Worm (Caenorhabditis elegans) whole organism, L4 larva: ENCODE data around the gene ZK1248.20.

Experiments
- D1046.2 ChIP-seq: fragments of 200-800 bp; sonication (Bioruptor generic); IDR thresholded peaks from 2 replicates; pipeline ENCODE4 v1.3.6; 2022; ENCODE audit warnings: missing genetic modification characterization, missing compliant biosample characterization
- F10B5.3 ChIP-seq: sonication (generic microtip); optimal IDR thresholded peaks from 2 replicates; lab custom pipeline; 2016; ENCODE audit warnings: mild to moderate bottlenecking, missing genetic modification characterization, missing compliant biosample characterization
- F37D6.2 ChIP-seq: sonication (generic microtip); optimal IDR thresholded peaks from 2 replicates; lab custom pipeline; 2016; ENCODE audit warnings: mild to moderate bottlenecking, missing genetic modification characterization, missing compliant biosample characterization
- F44E2.7 ChIP-seq: fragments of 200-800 bp; sonication (Bioruptor generic); IDR thresholded peaks from 2 replicates; pipeline ENCODE4 v2.1.2; 2022; ENCODE audit warnings: missing genetic modification characterization, missing compliant biosample characterization
- F49E8.2 ChIP-seq: sonication (generic microtip); optimal IDR thresholded peaks from 2 replicates; lab custom pipeline; 2016; ENCODE audit warnings: missing compliant biosample characterization, mild to moderate bottlenecking, missing genetic modification characterization, borderline replicate concordance
- T20F7.1 ChIP-seq: fragments of 200-800 bp; sonication (Bioruptor generic); optimal IDR thresholded peaks from 2 replicates; lab custom pipeline; 2018; ENCODE audit warnings: mild to moderate bottlenecking, missing genetic modification characterization, missing compliant biosample characterization
- Y105C5A.15 ChIP-seq: fragments of 200-800 bp; sonication (Bioruptor generic); IDR thresholded peaks from 2 replicates; pipeline ENCODE4 v1.3.6; 2022; ENCODE audit warnings: missing genetic modification characterization, missing compliant biosample characterization
- Y75B8A.6 ChIP-seq: fragments of 200-800 bp; sonication (Bioruptor generic); IDR thresholded peaks from 2 replicates; pipeline ENCODE4 v1.3.6; 2022; ENCODE audit warnings: missing genetic modification reagents, missing genetic modification characterization, missing compliant biosample characterization
- ZK546.5 ChIP-seq, 2 experiments: sonication (generic microtip); optimal IDR thresholded peaks; 2 replicates each; lab custom pipeline; 2017; ENCODE audit warnings: missing biosample characterization in 2 of 2, missing genetic modification characterization in 2 of 2
- aha-1 ChIP-seq: fragments of 150-350 bp; peaks from one replicate; lab custom pipeline; 2014; ENCODE audit warnings: missing biosample characterization, missing genetic modification characterization
- ama-1 ChIP-seq: fragments of 150-350 bp; optimal IDR thresholded peaks from 2 replicates; lab custom pipeline; 2014; ENCODE audit warnings: inconsistent platforms, mixed read lengths
- attf-4 ChIP-seq: sonication (generic microtip); optimal IDR thresholded peaks from 3 replicates; lab custom pipeline; 2017; ENCODE audit warnings: missing biosample characterization, missing genetic modification characterization
- ceh-44 ChIP-seq: fragments of 200-800 bp; sonication (Bioruptor generic); IDR thresholded peaks from 2 replicates; pipeline ENCODE4 v1.3.6; 2022; ENCODE audit warnings: missing genetic modification reagents, missing genetic modification characterization, missing compliant biosample characterization
- ceh-82 ChIP-seq: sonication (generic microtip); optimal IDR thresholded peaks from 2 replicates; lab custom pipeline; 2017; ENCODE audit warnings: missing biosample characterization, missing genetic modification characterization
- daf-16 ChIP-seq, 3 experiments: sonication (generic microtip); optimal IDR thresholded peaks; 2 replicates each; lab custom pipeline; 2016 to 2017; ENCODE audit warnings: missing genetic modification characterization in 3 of 3, missing genetic modification reagents in 3 of 3, mild to moderate bottlenecking in 2 of 3, missing compliant biosample characterization in 2 of 3, missing biosample characterization in 1 of 3, moderate library complexity in 1 of 3
- dmd-8 ChIP-seq: fragments of 200-800 bp; sonication (Bioruptor generic); IDR thresholded peaks from 2 replicates; pipeline ENCODE4 v1.3.6; 2022; ENCODE audit warnings: missing genetic modification characterization, missing compliant biosample characterization
- dmd-9 ChIP-seq: fragments of 200-800 bp; sonication (Bioruptor generic); IDR thresholded peaks from 2 replicates; pipeline ENCODE4 v1.3.6; 2022; ENCODE audit warnings: missing genetic modification reagents, missing genetic modification characterization, missing compliant biosample characterization
- dpl-1 ChIP-seq: fragments of 150-350 bp; optimal IDR thresholded peaks from 2 replicates; lab custom pipeline; 2014; ENCODE audit warnings: missing biosample characterization, missing genetic modification reagents, missing genetic modification characterization
- gei-8 ChIP-seq: fragments of 200-800 bp; sonication (Bioruptor generic); optimal IDR thresholded peaks from 2 replicates; lab custom pipeline; 2018; ENCODE audit warnings: mild to moderate bottlenecking, missing genetic modification characterization, missing compliant biosample characterization
- hif-1 ChIP-seq, 2 experiments: sonication (generic microtip); optimal IDR thresholded peaks; 2 replicates each; lab custom pipeline; 2016 to 2017; ENCODE audit warnings: missing compliant biosample characterization in 2 of 2, missing genetic modification characterization in 2 of 2, missing genetic modification reagents in 2 of 2, missing genotype in 2 of 2, mild to moderate bottlenecking in 1 of 2
- hlh-11 ChIP-seq: fragments of 200-800 bp; sonication (Bioruptor generic); optimal IDR thresholded peaks from 2 replicates; lab custom pipeline; 2018; ENCODE audit warnings: mild to moderate bottlenecking, missing genetic modification characterization, missing compliant biosample characterization
- lin-1 ChIP-seq: fragments of 200-800 bp; sonication (Bioruptor generic); IDR thresholded peaks from 2 replicates; pipeline ENCODE4 v1.3.6; 2022; ENCODE audit warnings: missing genetic modification reagents, missing genetic modification characterization, missing compliant biosample characterization
- lin-13 ChIP-seq: fragments of 150-350 bp; optimal IDR thresholded peaks from 2 replicates; lab custom pipeline; 2014; ENCODE audit warnings: missing biosample characterization, missing genetic modification reagents, missing genetic modification characterization
- lin-15B ChIP-seq: fragments of 150-350 bp; sonication (generic microtip); optimal IDR thresholded peaks from 3 replicates; lab custom pipeline; 2014; ENCODE audit warnings: missing biosample characterization, missing genetic modification characterization
- lin-38 ChIP-seq: fragments of 200-800 bp; sonication (Bioruptor generic); IDR thresholded peaks from 2 replicates; pipeline ENCODE4 v1.3.6; 2022; ENCODE audit warnings: missing genetic modification reagents, missing genetic modification characterization, missing compliant biosample characterization
- lin-39 ChIP-seq: fragments of 150-350 bp; optimal IDR thresholded peaks from 2 replicates; lab custom pipeline; 2014; ENCODE audit warnings: missing biosample characterization, missing genetic modification reagents, missing genetic modification characterization
- lir-3 ChIP-seq: sonication (generic microtip); optimal IDR thresholded peaks from 2 replicates; lab custom pipeline; 2016; ENCODE audit warnings: mild to moderate bottlenecking, missing genetic modification characterization, missing compliant biosample characterization
- lsy-2 ChIP-seq, 2 experiments: fragments of 150-350 bp in 1 of 2; sonication (generic microtip) in 1 of 2; optimal IDR thresholded peaks; 2 replicates each; lab custom pipeline; 2014 to 2017; ENCODE audit warnings: missing biosample characterization in 2 of 2, missing genetic modification characterization in 2 of 2
- madf-9 ChIP-seq: fragments of 200-800 bp; sonication (Bioruptor generic); conservative IDR thresholded peaks from 2 replicates; pipeline ENCODE4 v1.3.6; 2022; ENCODE audit warnings: missing genetic modification reagents, missing genetic modification characterization, missing compliant biosample characterization
- mdl-1 ChIP-seq, 2 experiments: fragments of 150-350 bp in 1 of 2; sonication (generic microtip) in 1 of 2; optimal IDR thresholded peaks; 2 replicates each; lab custom pipeline; 2014 to 2017; ENCODE audit warnings: missing biosample characterization in 2 of 2, missing genetic modification characterization in 2 of 2
- mep-1 ChIP-seq: fragments of 150-350 bp; sonication (generic microtip); optimal IDR thresholded peaks from 3 replicates; lab custom pipeline; 2014; ENCODE audit warnings: missing biosample characterization, missing genetic modification characterization
- mes-2 ChIP-seq: sonication (generic microtip); optimal IDR thresholded peaks from 2 replicates; lab custom pipeline; 2016; ENCODE audit warnings: missing genotype, mild to moderate bottlenecking, missing genetic modification characterization, missing compliant biosample characterization; ENCODE audit not compliant: poor library complexity, severe bottlenecking
- mxl-3 ChIP-seq: fragments of 200-800 bp; sonication (Bioruptor generic); optimal IDR thresholded peaks from 2 replicates; lab custom pipeline; 2018; ENCODE audit warnings: mild to moderate bottlenecking, missing genetic modification characterization, missing compliant biosample characterization
- nhr-102 ChIP-seq: sonication (generic microtip); optimal IDR thresholded peaks from 2 replicates; lab custom pipeline; 2016; ENCODE audit warnings: mild to moderate bottlenecking, missing genetic modification characterization, moderate library complexity, missing compliant biosample characterization
- nhr-11 ChIP-seq: fragments of 150-350 bp; optimal IDR thresholded peaks from 2 replicates; lab custom pipeline; 2014; ENCODE audit warnings: missing biosample characterization, missing genetic modification characterization
- nhr-111 ChIP-seq: fragments of 200-800 bp; sonication (Bioruptor generic); optimal IDR thresholded peaks from 2 replicates; lab custom pipeline; 2018; ENCODE audit warnings: mild to moderate bottlenecking, missing genetic modification characterization, missing compliant biosample characterization
- nhr-25 ChIP-seq: sonication (generic microtip); optimal IDR thresholded peaks from 2 replicates; lab custom pipeline; 2017; ENCODE audit warnings: missing genetic modification characterization, mild to moderate bottlenecking, missing compliant biosample characterization, antibody characterized with exemption, moderate library complexity, borderline replicate concordance; ENCODE audit not compliant: insufficient read depth
- nhr-48 ChIP-seq: sonication (generic microtip); optimal IDR thresholded peaks from 2 replicates; lab custom pipeline; 2016; ENCODE audit warnings: mild to moderate bottlenecking, missing genetic modification characterization, missing compliant biosample characterization
- nhr-76 ChIP-seq: fragments of 150-350 bp; optimal IDR thresholded peaks from 2 replicates; lab custom pipeline; 2014; ENCODE audit warnings: missing biosample characterization, missing genetic modification characterization
- php-3 ChIP-seq: fragments of 200-800 bp; sonication (Bioruptor generic); IDR thresholded peaks from 2 replicates; pipeline ENCODE4 v1.3.6; 2022; ENCODE audit warnings: missing genetic modification reagents, missing genetic modification characterization, missing compliant biosample characterization
- pqm-1 ChIP-seq: sonication (generic microtip); optimal IDR thresholded peaks from 2 replicates; lab custom pipeline; 2017; ENCODE audit warnings: missing biosample characterization, missing genetic modification characterization
- spr-3 ChIP-seq: fragments of 200-800 bp; sonication (Bioruptor generic); optimal IDR thresholded peaks from 2 replicates; lab custom pipeline; 2018; ENCODE audit warnings: mild to moderate bottlenecking, missing genetic modification characterization, missing compliant biosample characterization
- tag-97 ChIP-seq: fragments of 200-800 bp; sonication (Bioruptor generic); IDR thresholded peaks from 2 replicates; pipeline ENCODE4 v1.3.6; 2022; ENCODE audit warnings: missing genetic modification characterization, missing compliant biosample characterization
- tra-1 ChIP-seq: fragments of 200-800 bp; sonication (Bioruptor generic); IDR thresholded peaks from 2 replicates; pipeline ENCODE4 v1.3.6; 2022; ENCODE audit warnings: missing genetic modification reagents, missing genetic modification characterization, missing compliant biosample characterization
- zfp-3 ChIP-seq: fragments of 200-800 bp; sonication (Bioruptor generic); conservative IDR thresholded peaks from 2 replicates; pipeline ENCODE4 v1.3.6; 2022; ENCODE audit warnings: missing genetic modification reagents, missing genetic modification characterization, missing compliant biosample characterization
- zip-2 ChIP-seq: fragments of 150-350 bp; optimal IDR thresholded peaks from 2 replicates; lab custom pipeline; 2014; ENCODE audit warnings: missing biosample characterization, missing genetic modification characterization
- ztf-7 ChIP-seq: fragments of 150-350 bp; optimal IDR thresholded peaks from 2 replicates; lab custom pipeline; 2014; ENCODE audit warnings: missing biosample characterization, missing genetic modification characterization

Gene ZK1248.20

ce11 chrII:5781935-5782921 is 34.2 kb upstream of the ZK1248.20 start, which contains the start of gene K05F1.6 (continued):
- TF ChIP-seq madf-9 (GFP tag; lab: Robert Waterston, UW) (peak; percentile 38; the same call in 1 of the 2 replicates), php-3 (peak; percentile 65), nhr-111 (GFP tag; lab: Kevin White, UChicago) (peak; percentile 39), mes-2 (peak; percentile 79), lin-1 (GFP tag; lab: Robert Waterston, UW) (peak; percentile 82; the same call in 1 of the 2 replicates), spr-3 (GFP tag; lab: Kevin White, UChicago) (peak; percentile 84), nhr-25 (no peak), ama-1 (lab: Kevin White, UChicago) (no peak), lin-39 (no peak), F44E2.7 (GFP tag; lab: Robert Waterston, UW) (0 out of 2 replicates have a peak, but pooled peaks have one; percentile 56), nhr-48 (tag; lab: Kevin White, UChicago) (peak; percentile 46), ZK546.5 (tag; optimal IDR thresholded peaks at IDR 0.05; lab: Kevin White, UChicago) (no peak), tra-1 (GFP tag; lab: Robert Waterston, UW) (peak; percentile 88), nhr-76 (tag; lab: Kevin White, UChicago) (no peak), dpl-1 (GFP tag; lab: Kevin White, UChicago) (peak; percentile 12), Y75B8A.6 (GFP tag; lab: Robert Waterston, UW) (no peak), dmd-8 (GFP tag; lab: Robert Waterston, UW) (peak; percentile 93), gei-8 (GFP tag; lab: Kevin White, UChicago) (peak; percentile 91), F37D6.2 (peak; percentile 31), nhr-102 (tag; lab: Kevin White, UChicago) (peak; percentile 83), zfp-3 (GFP tag; lab: Robert Waterston, UW) (peak; percentile 80; the same call in 1 of the 2 replicates), ztf-7 (tag; lab: Kevin White, UChicago) (no peak), dmd-9 (GFP tag; lab: Robert Waterston, UW) (peak; percentile 60; the same call in 1 of the 2 replicates), hif-1 (tag; optimal IDR thresholded peaks at IDR 0.05; lab: Kevin White, UChicago) (peak in 1 of 2 experiments; percentile 12), F49E8.2 (peak; percentile 78), F10B5.3 (tag; lab: Kevin White, UChicago) (no peak), daf-16 (GFP tag; optimal IDR thresholded peaks at IDR 0.05; lab: Kevin White, UChicago) (peak; percentile 75 to 88), daf-16 (tag; optimal IDR thresholded peaks at IDR 0.05; lab: Kevin White, UChicago) (peak; percentile 50), lin-15B (tag; lab: Kevin White, UChicago) (no peak), lin-13 (GFP tag; lab: Kevin White, UChicago) (peak; percentile 65), nhr-11 (tag; lab: Kevin White, UChicago) (no peak), pqm-1 (tag; lab: Kevin White, UChicago) (no peak), mxl-3 (GFP tag; lab: Kevin White, UChicago) (peak; percentile 57), attf-4 (tag; lab: Kevin White, UChicago) (no peak), tag-97 (GFP tag; lab: Robert Waterston, UW) (0 out of 2 replicates have a peak, but pooled peaks have one; percentile 28), T20F7.1 (GFP tag; lab: Kevin White, UChicago) (peak; percentile 60), mep-1 (tag; lab: Kevin White, UChicago) (peak; percentile 65), lin-38 (GFP tag; lab: Robert Waterston, UW) (peak; percentile 79), ceh-44 (GFP tag; lab: Robert Waterston, UW) (peak; percentile 100), mdl-1 (tag; optimal IDR thresholded peaks at IDR 0.05; lab: Kevin White, UChicago) (peak in 1 of 2 experiments; percentile 17), lir-3 (tag; lab: Kevin White, UChicago) (peak; percentile 80), hlh-11 (tag; lab: Kevin White, UChicago) (peak; percentile 61), ceh-82 (no peak), Y105C5A.15 (0 out of 2 replicates have a peak, but pooled peaks have one; percentile 38), aha-1 (tag; lab: Kevin White, UChicago) (peak; percentile 96), lsy-2 (tag; optimal IDR thresholded peaks at IDR 0.05; lab: Kevin White, UChicago) (peak in 1 of 2 experiments; percentile 54), D1046.2 (GFP tag; lab: Robert Waterston, UW) (peak; percentile 77; the same call in 1 of the 2 replicates), zip-2 (peak; percentile 42)
